Fruit fly (Drosophila melanogaster) whole organism, prepupa: ENCODE results near the gene slp1.

Experiments used
- CG11294 ChIP-seq: fragments of 200-800 bp; sonication (Bioruptor generic); IDR thresholded peaks from 2 replicates; pipeline ENCODE4 v1.3.6; 2022; ENCODE audit warnings: missing biosample characterization, missing genetic modification characterization
- CG11762 ChIP-seq: fragments of 200-800 bp; sonication (Bioruptor generic); optimal IDR thresholded peaks from 3 replicates; lab custom pipeline; 2016; ENCODE audit warnings: missing biosample characterization, missing genetic modification characterization; ENCODE audit not compliant: insufficient read depth
- CG1621 ChIP-seq: fragments of 200-800 bp; sonication (Bioruptor generic); optimal IDR thresholded peaks from 3 replicates; lab custom pipeline; 2018; ENCODE audit warnings: missing biosample characterization, mild to moderate bottlenecking, missing genetic modification characterization
- CG3032 ChIP-seq: fragments of 200-800 bp; optimal IDR thresholded peaks from 2 replicates; lab custom pipeline; 2019; ENCODE audit warnings: missing biosample characterization, mild to moderate bottlenecking, missing genetic modification characterization, moderate library complexity
- CG31627 ChIP-seq: fragments of 200-800 bp; sonication (Bioruptor generic); optimal IDR thresholded peaks from 3 replicates; lab custom pipeline; 2016; ENCODE audit warnings: missing biosample characterization, missing genetic modification characterization
- CG32006 ChIP-seq: fragments of 200-800 bp; sonication (Bioruptor generic); optimal IDR thresholded peaks from 3 replicates; lab custom pipeline; 2017; ENCODE audit warnings: missing biosample characterization, mild to moderate bottlenecking, missing genetic modification characterization
- CG34406 ChIP-seq: fragments of 200-800 bp; sonication (Bioruptor generic); optimal IDR thresholded peaks from 3 replicates; lab custom pipeline; 2016; ENCODE audit warnings: missing biosample characterization, missing genetic modification characterization
- CG3919 ChIP-seq: fragments of 200-800 bp; sonication (Bioruptor generic); optimal IDR thresholded peaks from 3 replicates; lab custom pipeline; 2016; ENCODE audit warnings: missing biosample characterization, missing genetic modification characterization
- CG4318 ChIP-seq: fragments of 200-800 bp; sonication (Bioruptor generic); optimal IDR thresholded peaks from 3 replicates; lab custom pipeline; 2017; ENCODE audit warnings: missing biosample characterization, mild to moderate bottlenecking, missing genetic modification characterization
- CG6163 ChIP-seq: fragments of 200-800 bp; sonication (Bioruptor generic); IDR thresholded peaks from 3 replicates; pipeline ENCODE4 v1.3.6; 2022; ENCODE audit warnings: missing biosample characterization, missing genetic modification characterization
- CG6792 ChIP-seq: fragments of 200-800 bp; sonication (Bioruptor generic); optimal IDR thresholded peaks from 3 replicates; lab custom pipeline; 2016; ENCODE audit warnings: missing biosample characterization, missing genetic modification characterization
- CG6808 ChIP-seq: fragments of 200-800 bp; sonication (Bioruptor generic); optimal IDR thresholded peaks from 3 replicates; lab custom pipeline; 2017; ENCODE audit warnings: missing biosample characterization, missing genetic modification characterization, mild to moderate bottlenecking, moderate library complexity, missing genetic modification reagents
- CG6854 ChIP-seq: fragments of 200-800 bp; sonication (Bioruptor generic); optimal IDR thresholded peaks from 2 replicates; lab custom pipeline; 2017; ENCODE audit warnings: missing biosample characterization, mild to moderate bottlenecking, missing genetic modification characterization
- CG8119 ChIP-seq: fragments of 200-800 bp; sonication (Bioruptor generic); IDR thresholded peaks from 3 replicates; pipeline ENCODE4 v1.3.6; 2022; ENCODE audit warnings: missing biosample characterization, missing genetic modification characterization
- CG8319 ChIP-seq: fragments of 200-800 bp; sonication (Bioruptor generic); optimal IDR thresholded peaks from 3 replicates; lab custom pipeline; 2016; ENCODE audit warnings: missing biosample characterization, missing genetic modification characterization
- Eip75B ChIP-seq: fragments of 200-800 bp; sonication (Bioruptor generic); optimal IDR thresholded peaks from 3 replicates; lab custom pipeline; 2016; ENCODE audit warnings: missing biosample characterization, missing genetic modification characterization
- Eip78C ChIP-seq: fragments of 200-800 bp; sonication (Bioruptor generic); peaks from one replicate; lab custom pipeline; 2016; ENCODE audit warnings: missing biosample characterization, missing genetic modification characterization
- Ets21C ChIP-seq: fragments of 200-800 bp; sonication (Bioruptor generic); optimal IDR thresholded peaks from 3 replicates; lab custom pipeline; 2016; ENCODE audit warnings: missing biosample characterization, missing genetic modification characterization
- Ets96B ChIP-seq: fragments of 200-800 bp; optimal IDR thresholded peaks from 2 replicates; lab custom pipeline; 2019; ENCODE audit warnings: missing biosample characterization, mild to moderate bottlenecking, missing genetic modification characterization, moderate library complexity
- Gug ChIP-seq: fragments of 200-800 bp; sonication (Bioruptor generic); IDR thresholded peaks from 2 replicates; pipeline ENCODE4 v1.3.6; 2022; ENCODE audit warnings: missing biosample characterization, missing genetic modification characterization
- Hr38 ChIP-seq: sonication (Bioruptor generic); optimal IDR thresholded peaks from 2 replicates; lab custom pipeline; 2016; ENCODE audit warnings: missing biosample characterization, missing genetic modification characterization
- Hr39 ChIP-seq: fragments of 200-800 bp; sonication (Bioruptor generic); optimal IDR thresholded peaks from 2 replicates; lab custom pipeline; 2016; ENCODE audit warnings: missing biosample characterization, missing genetic modification characterization
- Hr4 ChIP-seq: fragments of 200-800 bp; sonication (Bioruptor generic); optimal IDR thresholded peaks from 3 replicates; lab custom pipeline; 2016; ENCODE audit warnings: missing biosample characterization, missing genetic modification characterization
- Lpt ChIP-seq: fragments of 200-800 bp; sonication (Bioruptor generic); optimal IDR thresholded peaks from 3 replicates; lab custom pipeline; 2016; ENCODE audit warnings: missing biosample characterization, missing genetic modification characterization
- Met ChIP-seq: fragments of 200-800 bp; sonication (Bioruptor generic); optimal IDR thresholded peaks from 3 replicates; lab custom pipeline; 2016; ENCODE audit warnings: missing biosample characterization, missing genetic modification characterization
- OdsH ChIP-seq: fragments of 200-800 bp; sonication (Bioruptor generic); optimal IDR thresholded peaks from 3 replicates; lab custom pipeline; 2016; ENCODE audit warnings: missing biosample characterization, missing genetic modification characterization
- Smox ChIP-seq: fragments of 200-800 bp; sonication (Bioruptor generic); optimal IDR thresholded peaks from 3 replicates; lab custom pipeline; 2016; ENCODE audit warnings: missing biosample characterization, missing genetic modification characterization
- Sox102F ChIP-seq: fragments of 200-800 bp; sonication (Bioruptor generic); optimal IDR thresholded peaks from 2 replicates; lab custom pipeline; 2016; ENCODE audit warnings: missing biosample characterization, mild to moderate bottlenecking, missing genetic modification characterization
- Sox14 ChIP-seq: fragments of 200-800 bp; sonication (Bioruptor generic); optimal IDR thresholded peaks from 3 replicates; lab custom pipeline; 2016; ENCODE audit warnings: missing biosample characterization, missing genetic modification characterization
- Sox15 ChIP-seq: fragments of 200-800 bp; sonication (Bioruptor generic); optimal IDR thresholded peaks from 3 replicates; lab custom pipeline; 2016; ENCODE audit warnings: missing biosample characterization, missing genetic modification characterization
- achi ChIP-seq: fragments of 200-800 bp; sonication (Bioruptor generic); optimal IDR thresholded peaks from 3 replicates; lab custom pipeline; 2016; ENCODE audit warnings: missing biosample characterization, missing genetic modification characterization
- acj6 ChIP-seq: fragments of 200-800 bp; sonication (Bioruptor generic); optimal IDR thresholded peaks from 3 replicates; lab custom pipeline; 2016; ENCODE audit warnings: missing biosample characterization, missing genetic modification characterization
- cyc ChIP-seq: fragments of 200-800 bp; sonication (Bioruptor generic); optimal IDR thresholded peaks from 3 replicates; lab custom pipeline; 2016; ENCODE audit warnings: missing biosample characterization, missing genetic modification characterization
- dsx ChIP-seq: fragments of 200-800 bp; optimal IDR thresholded peaks from 3 replicates; lab custom pipeline; 2019; ENCODE audit warnings: missing biosample characterization, mild to moderate bottlenecking, missing genetic modification characterization, moderate library complexity; ENCODE audit not compliant: poor library complexity, severe bottlenecking
- eg ChIP-seq: fragments of 200-800 bp; sonication (Bioruptor generic); IDR thresholded peaks from 3 replicates; pipeline ENCODE4 v1.3.6; 2022; ENCODE audit warnings: missing biosample characterization, missing genetic modification characterization
- esn ChIP-seq: fragments of 200-800 bp; sonication (Bioruptor generic); optimal IDR thresholded peaks from 2 replicates; lab custom pipeline; 2016; ENCODE audit warnings: missing biosample characterization, mild to moderate bottlenecking, missing genetic modification characterization, moderate library complexity
- fd59A ChIP-seq: fragments of 200-800 bp; sonication (Bioruptor generic); optimal IDR thresholded peaks from 2 replicates; lab custom pipeline; 2017; ENCODE audit warnings: missing biosample characterization, mild to moderate bottlenecking, missing genetic modification characterization, missing genetic modification reagents
- fkh ChIP-seq: fragments of 200-800 bp; sonication (Bioruptor generic); optimal IDR thresholded peaks from 3 replicates; lab custom pipeline; 2017; ENCODE audit warnings: missing biosample characterization, mild to moderate bottlenecking, missing genetic modification characterization, moderate library complexity
- lz ChIP-seq: fragments of 200-800 bp; sonication (Bioruptor generic); optimal IDR thresholded peaks from 3 replicates; lab custom pipeline; 2016; ENCODE audit warnings: missing biosample characterization, missing genetic modification characterization
- net ChIP-seq: fragments of 200-800 bp; sonication (Bioruptor generic); optimal IDR thresholded peaks from 3 replicates; lab custom pipeline; 2016; ENCODE audit warnings: missing biosample characterization, missing genetic modification characterization
- pdm3 ChIP-seq: fragments of 200-800 bp; sonication (Bioruptor generic); optimal IDR thresholded peaks from 3 replicates; lab custom pipeline; 2016; ENCODE audit warnings: missing biosample characterization, missing genetic modification characterization
- salr ChIP-seq, 2 experiments: fragments of 200-800 bp; sonication (Bioruptor generic); optimal IDR thresholded peaks; 3 replicates each; lab custom pipeline; 2016 to 2018; ENCODE audit warnings: missing biosample characterization in 2 of 2, missing genetic modification characterization in 2 of 2, mild to moderate bottlenecking in 1 of 2
- spab ChIP-seq: fragments of 200-800 bp; sonication (Bioruptor generic); optimal IDR thresholded peaks from 2 replicates; lab custom pipeline; 2017; ENCODE audit warnings: missing biosample characterization, mild to moderate bottlenecking, missing genetic modification characterization, missing genetic modification reagents
- ss ChIP-seq, 2 experiments: fragments of 200-800 bp; sonication (Bioruptor generic); optimal IDR thresholded peaks; 2 replicates in 1 of 2; 3 replicates in 1 of 2; lab custom pipeline; 2017 to 2018; ENCODE audit warnings: mild to moderate bottlenecking in 2 of 2, missing biosample characterization in 2 of 2, missing genetic modification characterization in 2 of 2, moderate library complexity in 1 of 2
- svp ChIP-seq: fragments of 200-800 bp; sonication (Bioruptor generic); peaks from one replicate; lab custom pipeline; 2016; ENCODE audit warnings: missing biosample characterization, missing genetic modification characterization
- topi ChIP-seq: fragments of 200-800 bp; sonication (Bioruptor generic); optimal IDR thresholded peaks from 3 replicates; lab custom pipeline; 2016; ENCODE audit warnings: missing biosample characterization, missing genetic modification characterization
- vri ChIP-seq: fragments of 200-800 bp; sonication (Bioruptor generic); optimal IDR thresholded peaks from 3 replicates; lab custom pipeline; 2016; ENCODE audit warnings: missing biosample characterization, mild to moderate bottlenecking, missing genetic modification characterization

Gene slp1

DNA sequence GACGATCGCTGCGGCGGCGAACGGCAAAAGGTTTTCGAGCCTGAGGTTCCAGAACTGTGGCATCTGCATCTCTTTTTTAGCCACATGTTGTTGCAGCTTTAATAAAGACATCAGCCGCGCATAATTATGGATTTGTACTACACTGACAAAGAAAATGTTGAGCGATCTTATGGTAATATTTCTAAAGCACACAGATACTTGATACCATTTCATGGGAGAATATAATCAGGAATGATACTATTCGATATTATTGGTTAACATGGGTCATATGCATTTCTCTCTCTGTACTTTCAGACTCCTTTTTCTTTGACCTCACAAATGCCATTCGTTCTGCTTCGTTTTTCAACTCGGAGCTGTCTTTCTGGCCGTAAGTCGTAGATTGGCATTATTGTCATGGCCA, 26.6 kb downstream of the slp1 start (continued):
- TF ChIP-seq Met (GFP tag; lab: Kevin White, UChicago) (peak; percentile 32), fkh (GFP tag; lab: Kevin White, UChicago) (no peak), CG11762 (GFP tag; lab: Kevin White, UChicago) (no peak), Sox14 (GFP tag; lab: Kevin White, UChicago) (no peak), esn (GFP tag; lab: Kevin White, UChicago) (peak; percentile 38), salr (GFP tag; optimal IDR thresholded peaks at IDR 0.05; lab: Kevin White, UChicago) (peak in 1 of 2 experiments; percentile 8), CG4318 (GFP tag; lab: Kevin White, UChicago) (no peak), Gug (GFP tag; lab: Robert Waterston, UW) (no peak), Eip75B (GFP tag; lab: Kevin White, UChicago) (no peak), Sox15 (GFP tag; lab: Kevin White, UChicago) (no peak), Lpt (GFP tag; lab: Kevin White, UChicago) (no peak), Hr38 (GFP tag; lab: Kevin White, UChicago) (no peak), CG3032 (tag; lab: Kevin White, UChicago) (peak; percentile 24), fd59A (GFP tag; lab: Kevin White, UChicago) (peak; percentile 6), CG1621 (tag; lab: Kevin White, UChicago) (no peak), svp (GFP tag; lab: Kevin White, UChicago) (peak; percentile 64), Ets96B (tag; lab: Kevin White, UChicago) (peak; percentile 13)
- TF ChIP-seq, all 60 proteins: peak for 17

DNA sequence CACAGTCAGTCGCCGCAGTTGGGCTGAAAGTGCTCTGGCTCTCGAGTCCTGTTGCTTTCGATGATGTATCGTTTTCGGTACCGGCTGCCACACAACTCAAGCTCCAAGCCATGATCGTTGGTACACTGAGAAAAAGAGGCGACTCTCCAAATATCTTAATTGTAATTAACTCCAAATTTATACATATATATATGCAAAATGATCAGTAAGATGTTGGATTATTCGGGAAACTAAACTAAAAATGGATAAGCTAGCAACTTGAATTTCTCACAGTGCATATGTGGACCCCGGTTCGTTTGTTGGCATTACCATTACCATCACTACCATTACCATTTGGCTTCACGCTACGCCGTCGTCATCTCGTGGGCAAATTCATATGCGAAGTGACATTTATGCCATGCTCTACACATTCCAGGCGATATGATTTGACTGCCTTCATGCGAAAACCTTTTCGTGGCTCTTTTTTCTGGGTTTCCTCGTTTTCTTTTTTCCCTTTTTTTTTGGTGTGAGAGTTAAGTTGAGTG, 28.1 kb downstream of the slp1 start:
- TF ChIP-seq topi (no peak), CG11762 (GFP tag; lab: Kevin White, UChicago) (no peak), CG3919 (peak; percentile 22), ss (GFP tag; optimal IDR thresholded peaks at IDR 0.05; lab: Kevin White, UChicago) (no peak), CG8319 (no peak), Eip75B (GFP tag; lab: Kevin White, UChicago) (no peak), Eip78C (GFP tag; lab: Kevin White, UChicago) (peak; percentile 82), CG11294 (GFP tag; lab: Robert Waterston, UW) (no peak), CG3032 (tag; lab: Kevin White, UChicago) (peak; percentile 25), net (GFP tag; lab: Kevin White, UChicago) (no peak), Smox (no peak), OdsH (GFP tag; lab: Kevin White, UChicago) (no peak), Hr39 (no peak), CG31627 (no peak), Lpt (GFP tag; lab: Kevin White, UChicago) (no peak), pdm3 (GFP tag; lab: Kevin White, UChicago) (peak; percentile 25), achi (GFP tag; lab: Kevin White, UChicago) (peak; percentile 6), Hr4 (GFP tag; lab: Kevin White, UChicago) (peak; percentile 4), CG1621 (tag; lab: Kevin White, UChicago) (no peak), CG6163 (GFP tag; lab: Robert Waterston, UW) (0 out of 3 replicates have a peak, but pooled peaks have one; percentile 46), CG32006 (peak; percentile 25), cyc (GFP tag; lab: Kevin White, UChicago) (no peak), eg (GFP tag; lab: Robert Waterston, UW) (no peak; the same call in 2 of the 3 replicates), CG34406 (no peak), dsx (GFP tag; lab: Kevin White, UChicago) (no peak), Sox15 (GFP tag; lab: Kevin White, UChicago) (no peak), CG6792 (GFP tag; lab: Kevin White, UChicago) (no peak), fkh (GFP tag; lab: Kevin White, UChicago) (no peak), vri (GFP tag; lab: Kevin White, UChicago) (no peak), CG8119 (GFP tag; lab: Robert Waterston, UW) (0 out of 3 replicates have a peak, but pooled peaks have one; percentile 23), lz (GFP tag; lab: Kevin White, UChicago) (peak; percentile 30), acj6 (peak; percentile 16), Sox14 (GFP tag; lab: Kevin White, UChicago) (peak; percentile 13), CG6854 (GFP tag; lab: Kevin White, UChicago) (no peak), CG4318 (GFP tag; lab: Kevin White, UChicago) (no peak), Sox102F (GFP tag; lab: Kevin White, UChicago) (peak; percentile 7), svp (GFP tag; lab: Kevin White, UChicago) (peak; percentile 69), Ets96B (tag; lab: Kevin White, UChicago) (peak; percentile 21), spab (GFP tag; lab: Kevin White, UChicago) (no peak), CG6808 (GFP tag; lab: Kevin White, UChicago) (peak; percentile 26), Ets21C (GFP tag; lab: Kevin White, UChicago) (no peak)
